Worm (Caenorhabditis elegans): ENCODE data around the gene T13C2.7.

T13C2.7 gene

DNA sequence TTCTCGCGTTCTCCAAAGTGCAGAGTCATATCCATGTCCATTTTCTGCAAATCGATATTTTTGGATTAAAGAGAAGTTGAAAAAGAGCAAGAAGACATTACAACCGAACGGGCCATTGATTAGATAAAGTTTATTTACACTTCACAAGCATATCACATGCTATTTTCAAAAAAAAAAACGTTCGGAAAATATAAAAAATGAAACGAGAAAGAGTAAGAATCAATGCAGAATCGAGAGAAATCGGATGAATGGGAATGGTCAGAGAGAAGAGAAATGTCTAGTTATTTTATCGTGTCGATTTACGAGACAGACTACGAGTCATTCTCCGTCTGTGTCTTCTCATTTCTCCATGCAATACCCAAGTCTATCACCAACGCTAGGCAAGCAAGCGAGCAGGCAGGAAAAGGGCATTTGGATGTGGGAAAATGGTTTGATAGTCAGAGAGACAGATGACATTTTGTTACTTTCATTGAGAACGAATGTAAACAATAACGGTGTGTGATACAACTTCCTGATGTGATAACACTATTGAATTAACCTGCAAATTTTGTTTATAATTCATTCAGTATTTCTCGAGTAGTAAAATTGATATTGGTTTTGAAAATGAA lies 21.0 kb downstream of the T13C2.7 start, which contains the start of gene F31E8.4 (continued):
- TF ChIP-seq elt-2 (tag; optimal IDR thresholded peaks at IDR 0.05) (peak; percentile 30), aha-1 (tag; optimal IDR thresholded peaks at IDR 0.05) (no peak), sptf-1 (tag; optimal IDR thresholded peaks at IDR 0.05) (no peak), aly-2 (tag; optimal IDR thresholded peaks at IDR 0.05) (no peak)

ce11 chrII:6801262-6801661 lies 22.1 kb downstream of the T13C2.7 start:
- TF ChIP-seq unc-62 (GFP tag; optimal IDR thresholded peaks at IDR 0.05) = no peak
- no peak for TF ChIP-seq pax-3 (tag; optimal IDR thresholded peaks at IDR 0.05)
- TF ChIP-seq hlh-4 (tag; optimal IDR thresholded peaks at IDR 0.05) = no peak
- no peak for TF ChIP-seq nhr-77 (tag; optimal IDR thresholded peaks at IDR 0.05)
- TF ChIP-seq ces-1 (GFP tag; optimal IDR thresholded peaks at IDR 0.05) = no peak
- no peak for TF ChIP-seq sptf-1 (tag; optimal IDR thresholded peaks at IDR 0.05)
- no peak for TF ChIP-seq zip-4 (GFP tag; optimal IDR thresholded peaks at IDR 0.05)
- no peak for TF ChIP-seq mep-1 (tag; optimal IDR thresholded peaks at IDR 0.05)
- TF ChIP-seq lin-15B (tag; optimal IDR thresholded peaks at IDR 0.05) = no peak
- TF ChIP-seq unc-130 (tag; optimal IDR thresholded peaks at IDR 0.05) = no peak
- TF ChIP-seq pag-3 (tag; optimal IDR thresholded peaks at IDR 0.05; ENCODE audit: borderline replicate concordance, insufficient read depth) = no peak
- TF ChIP-seq ztf-11 (tag; optimal IDR thresholded peaks at IDR 0.05) = no peak
- TF ChIP-seq lir-3 (tag; optimal IDR thresholded peaks at IDR 0.05; ENCODE audit: poor library complexity) = no peak
- TF ChIP-seq pqm-1 (tag; optimal IDR thresholded peaks at IDR 0.05) = no peak
- TF ChIP-seq nhr-12 (tag; optimal IDR thresholded peaks at IDR 0.05) = no peak

ce11 chrII:6803024-6803423 lies 23.8 kb downstream of the T13C2.7 start, which contains the start of gene tab-1:
Gene tab-1, plus strand, starts transcription at chrII:6803324.
- TF ChIP-seq fkh-8 (tag; optimal IDR thresholded peaks at IDR 0.05) (no peak), aha-1 (tag; optimal IDR thresholded peaks at IDR 0.05) (no peak), fos-1 (tag; optimal IDR thresholded peaks at IDR 0.05) (no peak)

DNA sequence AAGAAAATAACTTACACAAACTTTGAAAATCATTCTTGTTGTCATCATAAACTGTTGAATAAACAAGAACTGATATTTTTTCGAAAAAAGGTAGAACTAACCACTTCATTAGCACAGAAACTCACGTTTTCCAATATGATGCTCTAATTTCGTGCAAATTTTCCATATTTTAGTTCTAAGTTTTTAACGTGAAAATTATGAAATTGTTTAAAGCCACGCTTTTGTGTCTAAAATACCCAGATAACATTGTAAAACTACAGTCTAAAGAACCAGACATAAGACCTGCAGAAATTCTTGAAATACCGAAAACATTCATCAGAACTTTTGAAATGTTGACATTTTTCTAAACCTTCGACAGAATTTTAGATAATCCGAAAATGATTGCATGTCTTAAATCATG lies 28.0 kb downstream of the T13C2.7 start, which contains the start of gene F31E8.5:
F31E8.5 (minus strand) TSS at position 101 of the 400 bp plus-strand sequence.
- TF ChIP-seq ceh-90 (tag; optimal IDR thresholded peaks at IDR 0.05) = no peak

DNA sequence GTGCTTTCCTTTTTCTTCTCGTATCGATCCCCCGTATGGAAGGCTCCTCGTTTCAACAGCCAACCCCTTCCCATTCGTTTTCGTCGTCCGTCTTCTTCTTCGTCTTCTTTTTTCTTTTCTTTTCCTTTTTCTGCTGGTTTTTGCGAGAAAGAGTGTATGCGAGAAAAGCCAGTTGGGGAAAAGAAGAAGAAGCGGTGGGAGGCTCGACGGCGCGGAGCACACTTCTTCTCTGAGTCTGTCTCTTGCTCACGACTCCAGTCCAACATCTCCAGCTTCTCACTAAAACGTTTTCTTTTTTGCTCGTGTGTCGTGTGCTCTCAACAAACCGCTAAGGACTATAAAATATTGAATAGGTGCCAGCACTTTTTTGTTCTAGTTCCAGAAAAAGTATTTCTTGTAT lies 29.3 kb downstream of the T13C2.7 start:
- no peak for TF ChIP-seq nhr-76 (tag; optimal IDR thresholded peaks at IDR 0.05)
- no peak for TF ChIP-seq nhr-20 (tag; optimal IDR thresholded peaks at IDR 0.05)
- TF ChIP-seq hpl-2 (GFP tag; optimal IDR thresholded peaks at IDR 0.05) = no peak
- no peak for TF ChIP-seq egl-13 (tag; optimal IDR thresholded peaks at IDR 0.05)
- TF ChIP-seq Y116A8C.19 (tag; optimal IDR thresholded peaks at IDR 0.05; ENCODE audit: borderline replicate concordance) = no peak
- no peak for TF ChIP-seq skn-1 (tag; optimal IDR thresholded peaks at IDR 0.05)
- no peak for TF ChIP-seq irx-1 (tag; optimal IDR thresholded peaks at IDR 0.05)
- TF ChIP-seq ztf-4 (tag; optimal IDR thresholded peaks at IDR 0.05) = no peak
- TF ChIP-seq nhr-71 (tag; optimal IDR thresholded peaks at IDR 0.05) = peak; percentile 20
- no peak for TF ChIP-seq ceh-90 (tag; optimal IDR thresholded peaks at IDR 0.05)
- no peak for TF ChIP-seq ceh-63 (GFP tag; optimal IDR thresholded peaks at IDR 0.05)
- peak; percentile 33 for TF ChIP-seq swsn-7 (tag; optimal IDR thresholded peaks at IDR 0.05)
- TF ChIP-seq xbp-1 (tag; optimal IDR thresholded peaks at IDR 0.05) = no peak
- TF ChIP-seq lsy-2 (tag; optimal IDR thresholded peaks at IDR 0.05) = peak in 1 of 2 experiments; percentile 33
- no peak for TF ChIP-seq ama-1 (optimal IDR thresholded peaks at IDR 0.05)
- TF ChIP-seq nhr-90 (tag; optimal IDR thresholded peaks at IDR 0.05; ENCODE audit: poor library complexity) = no peak
- no peak for TF ChIP-seq unc-98 (GFP tag; IDR thresholded peaks at IDR 0.05)
- no peak for TF ChIP-seq jun-1 (tag; optimal IDR thresholded peaks at IDR 0.05)
- TF ChIP-seq ces-1 (GFP tag; optimal IDR thresholded peaks at IDR 0.05) = no peak
- TF ChIP-seq lin-15B (tag; optimal IDR thresholded peaks at IDR 0.05) = no peak
- no peak for TF ChIP-seq dpl-1 (GFP tag; optimal IDR thresholded peaks at IDR 0.05)
- no peak for TF ChIP-seq unc-30 (tag; optimal IDR thresholded peaks at IDR 0.05)
- TF ChIP-seq nhr-19 (GFP tag; conservative IDR thresholded peaks at IDR 0.05) = no peak
- TF ChIP-seq ztf-11 (tag; optimal IDR thresholded peaks at IDR 0.05) = no peak
- TF ChIP-seq mdl-1 (tag; optimal IDR thresholded peaks at IDR 0.05) = no peak
- TF ChIP-seq sup-37 (GFP tag; optimal IDR thresholded peaks at IDR 0.05) = no peak
- peak; percentile 16 for TF ChIP-seq unc-86 (tag; optimal IDR thresholded peaks at IDR 0.05)
- peak; percentile 51 for TF ChIP-seq fkh-8 (tag; optimal IDR thresholded peaks at IDR 0.05)
- no peak for TF ChIP-seq nhr-85 (tag)
- no peak for TF ChIP-seq sptf-1 (tag; optimal IDR thresholded peaks at IDR 0.05)

Measured in whole organism, L1 larva.